Fruit fly (Drosophila melanogaster): ENCODE data around the gene Nuf2.
A peak's percentile ranks its signal among the peaks of the same experiment; 100 is the strongest.

Nuf2 gene

DNA sequence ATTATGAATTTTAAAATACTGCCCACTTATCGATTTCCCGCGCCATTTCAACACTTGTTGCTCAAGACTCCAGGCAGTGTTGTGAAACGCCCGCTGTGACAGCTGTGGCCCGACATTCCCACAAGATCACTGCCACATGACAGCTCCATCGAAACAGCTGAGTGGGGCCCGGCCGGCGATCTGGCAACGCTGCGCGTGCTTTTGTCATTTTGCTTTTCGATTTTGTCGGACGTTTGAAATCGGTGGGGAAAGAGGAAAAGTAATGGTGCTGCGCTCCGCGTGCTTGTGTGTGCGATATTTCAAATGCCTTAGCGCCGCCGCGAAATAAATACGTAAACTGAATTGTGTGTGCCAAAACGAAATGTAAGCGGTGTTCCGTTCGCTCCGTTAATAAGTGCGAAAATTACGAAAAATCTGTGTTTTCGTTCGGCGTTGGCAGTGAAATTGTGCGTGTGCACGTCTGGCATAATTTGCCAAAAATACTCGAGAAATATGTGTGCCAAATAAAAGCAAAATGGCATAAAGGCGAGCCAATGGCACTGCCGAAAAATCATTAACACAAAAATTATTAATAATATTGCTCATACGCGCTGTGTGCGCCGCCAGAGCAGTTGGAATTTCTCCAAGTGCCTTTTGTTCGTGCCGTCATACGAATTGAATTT, 23.4 kb downstream of the Nuf2 start (continued):
- TF ChIP-seq HLHmδ (GFP tag; optimal IDR thresholded peaks at IDR 0.05) = peak; percentile 84
- no peak for TF ChIP-seq aop (GFP tag; IDR thresholded peaks at IDR 0.05)
- no peak for TF ChIP-seq sim (GFP tag; IDR thresholded peaks at IDR 0.05)
- no peak for TF ChIP-seq cad (GFP tag; optimal IDR thresholded peaks at IDR 0.05)
- TF ChIP-seq HLH3B (GFP tag; IDR thresholded peaks at IDR 0.05) = peak; percentile 59
- TF ChIP-seq Ada2b (GFP tag; IDR thresholded peaks at IDR 0.05) = peak; percentile 52
- peak; percentile 42 to 57 for TF ChIP-seq dpn (GFP tag; optimal IDR thresholded peaks at IDR 0.05)
- TF ChIP-seq CG5953 (GFP tag; IDR thresholded peaks at IDR 0.05) = peak; percentile 41
- TF ChIP-seq CG34422 (GFP tag; IDR thresholded peaks at IDR 0.05) = peak; percentile 87
- TF ChIP-seq CG16779 (GFP tag; IDR thresholded peaks at IDR 0.05) = peak; percentile 58
- TF ChIP-seq lmd (GFP tag; IDR thresholded peaks at IDR 0.05) = peak; percentile 54
- no peak for TF ChIP-seq Hr78 (GFP tag; optimal IDR thresholded peaks at IDR 0.05)
- TF ChIP-seq CG13775 (GFP tag; optimal IDR thresholded peaks at IDR 0.05) = peak; percentile 49
- no peak for TF ChIP-seq Xrp1 (GFP tag; IDR thresholded peaks at IDR 0.05)
- peak; percentile 69 for TF ChIP-seq unc-4 (GFP tag; IDR thresholded peaks at IDR 0.05; ENCODE audit: partially characterized antibody)
- no peak for TF ChIP-seq Vsx1 (GFP tag; optimal IDR thresholded peaks at IDR 0.05)
- peak; percentile 91 for TF ChIP-seq ato (GFP tag; IDR thresholded peaks at IDR 0.05; ENCODE audit: partially characterized antibody)
- TF ChIP-seq sug (tag; optimal IDR thresholded peaks at IDR 0.05) = peak; percentile 53
- peak; percentile 28 for TF ChIP-seq fu2 (GFP tag; optimal IDR thresholded peaks at IDR 0.05)
- peak; percentile 31 for TF ChIP-seq Mes4 (GFP tag; optimal IDR thresholded peaks at IDR 0.05)
- no peak for TF ChIP-seq CG2129 (GFP tag; IDR thresholded peaks at IDR 0.05; ENCODE audit: partially characterized antibody)
- peak; percentile 31 for TF ChIP-seq Xbp1 (GFP tag; optimal IDR thresholded peaks at IDR 0.05)
- peak; percentile 97 for TF ChIP-seq CG10267 (tag; optimal IDR thresholded peaks at IDR 0.05)
- peak; percentile 38 for TF ChIP-seq CG18262 (tag; optimal IDR thresholded peaks at IDR 0.05)
- TF ChIP-seq CG10147 (GFP tag; optimal IDR thresholded peaks at IDR 0.05) = peak; percentile 31
- no peak for TF ChIP-seq CG11560 (tag; IDR thresholded peaks at IDR 0.05)
- no peak for TF ChIP-seq corto (GFP tag; optimal IDR thresholded peaks at IDR 0.05)
- TF ChIP-seq CG8089 (GFP tag; optimal IDR thresholded peaks at IDR 0.05) = no peak
- peak; percentile 57 for TF ChIP-seq CG18599 (GFP tag; optimal IDR thresholded peaks at IDR 0.05)
- TF ChIP-seq lilli (GFP tag; optimal IDR thresholded peaks at IDR 0.05) = peak; percentile 60
- TF ChIP-seq tup (GFP tag; optimal IDR thresholded peaks at IDR 0.05) = no peak
- TF ChIP-seq CG18011 (GFP tag; optimal IDR thresholded peaks at IDR 0.05) = no peak
- peak; percentile 52 for TF ChIP-seq CG12391 (tag; optimal IDR thresholded peaks at IDR 0.05)
- peak; percentile 32 for TF ChIP-seq pum (GFP tag; optimal IDR thresholded peaks at IDR 0.05)
- TF ChIP-seq GATAe (GFP tag; conservative IDR thresholded peaks at IDR 0.05) = no peak
- peak; percentile 61 for TF ChIP-seq CG10366 (GFP tag; IDR thresholded peaks at IDR 0.05)
- peak; percentile 55 for TF ChIP-seq knrl (GFP tag; IDR thresholded peaks at IDR 0.05; ENCODE audit: partially characterized antibody)
- TF ChIP-seq pnt (GFP tag; optimal IDR thresholded peaks at IDR 0.05) = no peak
- TF ChIP-seq CG2875 (GFP tag; optimal IDR thresholded peaks at IDR 0.05) = no peak
- peak; percentile 34; the same call in 2 of the 3 replicates for TF ChIP-seq B-H1 (GFP tag; IDR thresholded peaks at IDR 0.05)
- TF ChIP-seq Dp (GFP tag; optimal IDR thresholded peaks at IDR 0.05) = peak; percentile 98
- no peak for TF ChIP-seq fru (optimal IDR thresholded peaks at IDR 0.05)
- TF ChIP-seq CG6654 (GFP tag; optimal IDR thresholded peaks at IDR 0.05) = no peak
- TF ChIP-seq usp (GFP tag; optimal IDR thresholded peaks at IDR 0.05) = no peak
- TF ChIP-seq CG11093 (GFP tag; IDR thresholded peaks at IDR 0.05) = no peak; the same call in 2 of the 3 replicates
- TF ChIP-seq ssp (GFP tag; IDR thresholded peaks at IDR 0.05) = peak; percentile 29; the same call in 1 of the 2 replicates
- TF ChIP-seq Nf-YC (tag; optimal IDR thresholded peaks at IDR 0.05) = peak; percentile 46
- TF ChIP-seq Camta (GFP tag; optimal IDR thresholded peaks at IDR 0.05) = no peak
- TF ChIP-seq Hsf (GFP tag; optimal IDR thresholded peaks at IDR 0.05) = no peak
- TF ChIP-seq Trl (optimal IDR thresholded peaks at IDR 0.05) = no peak
- peak; percentile 50 for TF ChIP-seq Trl (GFP tag; optimal IDR thresholded peaks at IDR 0.05)

All from whole organism, embryonic.